Worm (Caenorhabditis elegans) whole organism, L4 larva: ENCODE data around the gene AC3.12.
A peak's percentile ranks its signal among the peaks of the same experiment; 100 is the strongest.

ENCODE experiments used
- D1046.2 ChIP-seq: fragments of 200-800 bp; sonication (Bioruptor generic); IDR thresholded peaks from 2 replicates; pipeline ENCODE4 v1.3.6; 2022; ENCODE audit warnings: missing genetic modification characterization, missing compliant biosample characterization
- R02D3.7 ChIP-seq: fragments of 150-350 bp; sonication (generic microtip); optimal IDR thresholded peaks from 3 replicates; lab custom pipeline; 2014; ENCODE audit warnings: missing biosample characterization, missing genetic modification characterization
- T20F7.1 ChIP-seq: fragments of 200-800 bp; sonication (Bioruptor generic); optimal IDR thresholded peaks from 2 replicates; lab custom pipeline; 2018; ENCODE audit warnings: mild to moderate bottlenecking, missing genetic modification characterization, missing compliant biosample characterization
- T26A8.4 ChIP-seq: fragments of 200-800 bp; sonication (Bioruptor generic); IDR thresholded peaks from 2 replicates; pipeline ENCODE4 v1.3.6; 2022; ENCODE audit warnings: missing genetic modification characterization, missing compliant biosample characterization
- ZK546.5 ChIP-seq, 2 experiments: sonication (generic microtip); optimal IDR thresholded peaks; 2 replicates each; lab custom pipeline; 2017; ENCODE audit warnings: missing biosample characterization in 2 of 2, missing genetic modification characterization in 2 of 2
- aha-1 ChIP-seq: fragments of 150-350 bp; peaks from one replicate; lab custom pipeline; 2014; ENCODE audit warnings: missing biosample characterization, missing genetic modification characterization
- aly-2 ChIP-seq: sonication (generic microtip); optimal IDR thresholded peaks from 2 replicates; lab custom pipeline; 2018; ENCODE audit warnings: missing biosample characterization, missing genetic modification characterization
- arid-1 ChIP-seq: fragments of 200-800 bp; sonication (Bioruptor generic); conservative IDR thresholded peaks from 2 replicates; pipeline ENCODE4 v1.3.6; 2022; ENCODE audit warnings: missing genetic modification reagents, missing genetic modification characterization, missing compliant biosample characterization
- attf-4 ChIP-seq: sonication (generic microtip); optimal IDR thresholded peaks from 3 replicates; lab custom pipeline; 2017; ENCODE audit warnings: missing biosample characterization, missing genetic modification characterization
- ceh-20 ChIP-seq: fragments of 200-800 bp; sonication (Bioruptor generic); IDR thresholded peaks from 2 replicates; pipeline ENCODE4 v1.3.6; 2022; ENCODE audit warnings: missing genetic modification reagents, missing genetic modification characterization, missing compliant biosample characterization
- ceh-32 ChIP-seq: sonication (generic microtip); optimal IDR thresholded peaks from 2 replicates; lab custom pipeline; 2016; ENCODE audit warnings: mild to moderate bottlenecking, missing genetic modification characterization, missing compliant biosample characterization; ENCODE audit not compliant: poor library complexity
- ceh-82 ChIP-seq: sonication (generic microtip); optimal IDR thresholded peaks from 2 replicates; lab custom pipeline; 2017; ENCODE audit warnings: missing biosample characterization, missing genetic modification characterization
- ces-1 ChIP-seq: fragments of 150-350 bp; sonication (generic microtip); optimal IDR thresholded peaks from 4 replicates; lab custom pipeline; 2014; ENCODE audit warnings: missing biosample characterization, missing genetic modification reagents, missing genetic modification characterization
- ctbp-1 ChIP-seq: fragments of 200-800 bp; sonication (Bioruptor generic); IDR thresholded peaks from 2 replicates; pipeline ENCODE4 v1.3.6; 2022; ENCODE audit warnings: missing genetic modification reagents, missing genetic modification characterization, missing compliant biosample characterization
- daf-19 ChIP-seq: fragments of 200-800 bp; sonication (Bioruptor generic); conservative IDR thresholded peaks from 2 replicates; pipeline ENCODE4 v1.3.6; 2022; ENCODE audit warnings: missing genetic modification characterization, missing compliant biosample characterization
- daf-8 ChIP-seq: fragments of 200-800 bp; sonication (Bioruptor generic); IDR thresholded peaks from 2 replicates; pipeline ENCODE4 v1.3.6; 2022; ENCODE audit warnings: missing genetic modification characterization, missing compliant biosample characterization
- dmd-6 ChIP-seq: fragments of 200-800 bp; sonication (Bioruptor generic); IDR thresholded peaks from 2 replicates; pipeline ENCODE4 v1.3.6; 2022; ENCODE audit warnings: missing genetic modification reagents, missing genetic modification characterization, missing compliant biosample characterization
- dpl-1 ChIP-seq: fragments of 150-350 bp; optimal IDR thresholded peaks from 2 replicates; lab custom pipeline; 2014; ENCODE audit warnings: missing biosample characterization, missing genetic modification reagents, missing genetic modification characterization
- duxl-1 ChIP-seq: sonication (generic microtip); optimal IDR thresholded peaks from 2 replicates; lab custom pipeline; 2016; ENCODE audit warnings: mild to moderate bottlenecking, missing genetic modification characterization, moderate library complexity, missing compliant biosample characterization; ENCODE audit not compliant: poor library complexity
- egl-43 ChIP-seq: fragments of 200-800 bp; sonication (Bioruptor generic); IDR thresholded peaks from 2 replicates; pipeline ENCODE4 v1.3.6; 2022; ENCODE audit warnings: missing genetic modification reagents, missing genetic modification characterization, missing compliant biosample characterization
- fos-1 ChIP-seq: fragments of 150-350 bp; optimal IDR thresholded peaks from 2 replicates; lab custom pipeline; 2014; ENCODE audit warnings: missing biosample characterization, missing genetic modification characterization
- gei-8 ChIP-seq: fragments of 200-800 bp; sonication (Bioruptor generic); optimal IDR thresholded peaks from 2 replicates; lab custom pipeline; 2018; ENCODE audit warnings: mild to moderate bottlenecking, missing genetic modification characterization, missing compliant biosample characterization
- hif-1 ChIP-seq, 2 experiments: sonication (generic microtip); optimal IDR thresholded peaks; 2 replicates each; lab custom pipeline; 2016 to 2017; ENCODE audit warnings: missing compliant biosample characterization in 2 of 2, missing genetic modification characterization in 2 of 2, missing genetic modification reagents in 2 of 2, missing genotype in 2 of 2, mild to moderate bottlenecking in 1 of 2
- hlh-11 ChIP-seq: fragments of 200-800 bp; sonication (Bioruptor generic); optimal IDR thresholded peaks from 2 replicates; lab custom pipeline; 2018; ENCODE audit warnings: mild to moderate bottlenecking, missing genetic modification characterization, missing compliant biosample characterization
- lim-7 ChIP-seq: fragments of 200-800 bp; sonication (Bioruptor generic); IDR thresholded peaks from 2 replicates; pipeline ENCODE4 v1.3.6; 2022; ENCODE audit warnings: missing genetic modification characterization, missing compliant biosample characterization
- lin-1 ChIP-seq: fragments of 200-800 bp; sonication (Bioruptor generic); IDR thresholded peaks from 2 replicates; pipeline ENCODE4 v1.3.6; 2022; ENCODE audit warnings: missing genetic modification reagents, missing genetic modification characterization, missing compliant biosample characterization
- lin-13 ChIP-seq: fragments of 150-350 bp; optimal IDR thresholded peaks from 2 replicates; lab custom pipeline; 2014; ENCODE audit warnings: missing biosample characterization, missing genetic modification reagents, missing genetic modification characterization
- lin-38 ChIP-seq: fragments of 200-800 bp; sonication (Bioruptor generic); IDR thresholded peaks from 2 replicates; pipeline ENCODE4 v1.3.6; 2022; ENCODE audit warnings: missing genetic modification reagents, missing genetic modification characterization, missing compliant biosample characterization
- lin-39 ChIP-seq: fragments of 150-350 bp; optimal IDR thresholded peaks from 2 replicates; lab custom pipeline; 2014; ENCODE audit warnings: missing biosample characterization, missing genetic modification reagents, missing genetic modification characterization
- lir-3 ChIP-seq: sonication (generic microtip); optimal IDR thresholded peaks from 2 replicates; lab custom pipeline; 2016; ENCODE audit warnings: mild to moderate bottlenecking, missing genetic modification characterization, missing compliant biosample characterization
- lsy-2 ChIP-seq, 2 experiments: fragments of 150-350 bp in 1 of 2; sonication (generic microtip) in 1 of 2; optimal IDR thresholded peaks; 2 replicates each; lab custom pipeline; 2014 to 2017; ENCODE audit warnings: missing biosample characterization in 2 of 2, missing genetic modification characterization in 2 of 2
- madf-5 ChIP-seq, 2 experiments: fragments of 200-800 bp; sonication (Bioruptor generic); IDR thresholded peaks; 2 replicates each; pipeline ENCODE4 v1.3.6; 2022; ENCODE audit warnings: missing compliant biosample characterization in 2 of 2, missing genetic modification characterization in 2 of 2
- mdl-1 ChIP-seq, 2 experiments: fragments of 150-350 bp in 1 of 2; sonication (generic microtip) in 1 of 2; optimal IDR thresholded peaks; 2 replicates each; lab custom pipeline; 2014 to 2017; ENCODE audit warnings: missing biosample characterization in 2 of 2, missing genetic modification characterization in 2 of 2
- mdt-29 ChIP-seq: fragments of 200-800 bp; sonication (Bioruptor generic); IDR thresholded peaks from 2 replicates; pipeline ENCODE4 v1.3.6; 2022; ENCODE audit warnings: missing genetic modification reagents, missing genetic modification characterization, missing compliant biosample characterization
- mxl-2 ChIP-seq: fragments of 200-800 bp; sonication (Bioruptor generic); conservative IDR thresholded peaks from 2 replicates; pipeline ENCODE4 v1.3.6; 2022; ENCODE audit warnings: missing genetic modification reagents, missing genetic modification characterization, missing compliant biosample characterization
- mxl-3 ChIP-seq: fragments of 200-800 bp; sonication (Bioruptor generic); optimal IDR thresholded peaks from 2 replicates; lab custom pipeline; 2018; ENCODE audit warnings: mild to moderate bottlenecking, missing genetic modification characterization, missing compliant biosample characterization
- nhr-11 ChIP-seq: fragments of 150-350 bp; optimal IDR thresholded peaks from 2 replicates; lab custom pipeline; 2014; ENCODE audit warnings: missing biosample characterization, missing genetic modification characterization
- nhr-25 ChIP-seq: sonication (generic microtip); optimal IDR thresholded peaks from 2 replicates; lab custom pipeline; 2017; ENCODE audit warnings: missing genetic modification characterization, mild to moderate bottlenecking, missing compliant biosample characterization, antibody characterized with exemption, moderate library complexity, borderline replicate concordance; ENCODE audit not compliant: insufficient read depth
- nhr-28 ChIP-seq: fragments of 150-350 bp; optimal IDR thresholded peaks from 2 replicates; lab custom pipeline; 2014; ENCODE audit warnings: missing biosample characterization, missing genetic modification characterization
- nhr-41 ChIP-seq: fragments of 200-800 bp; sonication (Bioruptor generic); IDR thresholded peaks from 2 replicates; pipeline ENCODE4 v1.3.6; 2022; ENCODE audit warnings: missing genetic modification reagents, missing genetic modification characterization, missing compliant biosample characterization
- nhr-48 ChIP-seq: sonication (generic microtip); optimal IDR thresholded peaks from 2 replicates; lab custom pipeline; 2016; ENCODE audit warnings: mild to moderate bottlenecking, missing genetic modification characterization, missing compliant biosample characterization
- php-3 ChIP-seq: fragments of 200-800 bp; sonication (Bioruptor generic); IDR thresholded peaks from 2 replicates; pipeline ENCODE4 v1.3.6; 2022; ENCODE audit warnings: missing genetic modification reagents, missing genetic modification characterization, missing compliant biosample characterization
- pqm-1 ChIP-seq: sonication (generic microtip); optimal IDR thresholded peaks from 2 replicates; lab custom pipeline; 2017; ENCODE audit warnings: missing biosample characterization, missing genetic modification characterization
- skn-1 ChIP-seq: fragments of 150-350 bp; optimal IDR thresholded peaks from 2 replicates; lab custom pipeline; 2014; ENCODE audit warnings: missing biosample characterization, missing genetic modification characterization
- snpc-1.2 ChIP-seq: fragments of 200-800 bp; sonication (Bioruptor generic); IDR thresholded peaks from 2 replicates; pipeline ENCODE4 v1.3.6; 2022; ENCODE audit warnings: missing genetic modification reagents, missing genetic modification characterization, missing compliant biosample characterization
- snpc-4 ChIP-seq: fragments of 150-350 bp; optimal IDR thresholded peaks from 2 replicates; lab custom pipeline; 2014; ENCODE audit warnings: missing biosample characterization, missing genetic modification characterization
- spr-3 ChIP-seq: fragments of 200-800 bp; sonication (Bioruptor generic); optimal IDR thresholded peaks from 2 replicates; lab custom pipeline; 2018; ENCODE audit warnings: mild to moderate bottlenecking, missing genetic modification characterization, missing compliant biosample characterization
- vab-7 ChIP-seq: fragments of 200-800 bp; sonication (Bioruptor generic); IDR thresholded peaks from 2 replicates; pipeline ENCODE4 v1.3.6; 2022; ENCODE audit warnings: missing genetic modification reagents, missing genetic modification characterization, missing compliant biosample characterization
- zfp-2 ChIP-seq: sonication (generic microtip); optimal IDR thresholded peaks from 2 replicates; lab custom pipeline; 2016; ENCODE audit warnings: mild to moderate bottlenecking, missing genetic modification characterization, missing compliant biosample characterization
- zfp-3 ChIP-seq: fragments of 200-800 bp; sonication (Bioruptor generic); conservative IDR thresholded peaks from 2 replicates; pipeline ENCODE4 v1.3.6; 2022; ENCODE audit warnings: missing genetic modification reagents, missing genetic modification characterization, missing compliant biosample characterization
- zip-11 ChIP-seq: fragments of 200-800 bp; sonication (Bioruptor generic); IDR thresholded peaks from 2 replicates; pipeline ENCODE4 v1.3.6; 2022; ENCODE audit warnings: missing genetic modification characterization, missing compliant biosample characterization

AC3.12 gene

DNA sequence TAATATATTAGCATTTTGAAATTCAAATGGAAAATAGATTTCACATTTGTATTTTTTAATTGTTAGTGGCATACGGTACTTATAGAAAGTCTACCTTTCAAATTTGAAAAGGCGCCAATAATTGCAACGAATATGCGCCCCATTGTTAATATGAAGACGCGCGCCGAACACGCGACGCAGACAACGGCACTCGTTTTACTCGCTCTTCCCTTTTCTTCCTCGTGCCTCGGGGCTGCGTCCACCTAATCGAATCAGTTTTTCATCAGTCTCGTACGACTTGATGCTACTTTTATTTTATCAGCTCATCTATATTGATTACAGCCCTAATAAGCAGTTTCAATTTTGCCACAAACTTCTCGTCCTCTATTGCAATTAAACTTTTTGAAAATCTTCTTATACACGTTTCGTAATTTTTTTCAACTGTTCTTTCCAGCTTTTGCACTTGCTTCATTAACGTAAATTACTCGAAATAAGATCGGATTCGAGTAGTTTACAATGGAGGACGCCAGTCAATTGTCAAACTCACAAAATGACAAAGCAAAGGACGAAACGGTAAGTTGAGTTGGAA, 17.3 kb downstream of the AC3.12 start, which contains the start of gene cash-1 (continued):
- TF ChIP-seq mdl-1 (tag; optimal IDR thresholded peaks at IDR 0.05; lab: Kevin White, UChicago) (peak in 1 of 2 experiments; percentile 82), spr-3 (GFP tag; lab: Kevin White, UChicago) (no peak), nhr-25 (tag; lab: Kevin White, UChicago) (peak; percentile 25), ctbp-1 (no peak), daf-19 (GFP tag; lab: Robert Waterston, UW) (no peak), snpc-1.2 (GFP tag; lab: Robert Waterston, UW) (no peak), T20F7.1 (GFP tag; lab: Kevin White, UChicago) (peak; percentile 1), dpl-1 (GFP tag; lab: Kevin White, UChicago) (peak; percentile 81), R02D3.7 (tag; lab: Kevin White, UChicago) (no peak), snpc-4 (tag; lab: Kevin White, UChicago) (no peak), php-3 (GFP tag; lab: Robert Waterston, UW) (no peak), lsy-2 (tag; optimal IDR thresholded peaks at IDR 0.05; lab: Kevin White, UChicago) (peak in 1 of 2 experiments; percentile 72), skn-1 (no peak), mxl-3 (peak; percentile 83), zfp-3 (no peak), D1046.2 (GFP tag; lab: Robert Waterston, UW) (no peak), aly-2 (no peak), egl-43 (GFP tag; lab: Robert Waterston, UW) (0 out of 2 replicates have a peak, but pooled peaks have one; percentile 21), ZK546.5 (tag; optimal IDR thresholded peaks at IDR 0.05; lab: Kevin White, UChicago) (no peak), zip-11 (GFP tag; lab: Robert Waterston, UW) (no peak), T26A8.4 (GFP tag; lab: Robert Waterston, UW) (no peak), vab-7 (GFP tag; lab: Robert Waterston, UW) (no peak), zfp-2 (tag; lab: Kevin White, UChicago) (no peak), daf-8 (GFP tag; lab: Robert Waterston, UW) (no peak), mdt-29 (GFP tag; lab: Robert Waterston, UW) (no peak), lin-38 (GFP tag; lab: Robert Waterston, UW) (peak; percentile 89), ceh-20 (GFP tag; lab: Robert Waterston, UW) (no peak), ceh-82 (tag; lab: Kevin White, UChicago) (no peak), ces-1 (GFP tag; lab: Kevin White, UChicago) (peak; percentile 65), lin-13 (GFP tag; lab: Kevin White, UChicago) (peak; percentile 66), pqm-1 (tag; lab: Kevin White, UChicago) (peak; percentile 45), mxl-2 (GFP tag; lab: Robert Waterston, UW) (no peak), dmd-6 (GFP tag; lab: Robert Waterston, UW) (peak; percentile 56), fos-1 (no peak), attf-4 (tag; lab: Kevin White, UChicago) (no peak), arid-1 (GFP tag; lab: Robert Waterston, UW) (0 out of 2 replicates have a peak, but pooled peaks have one; percentile 30), nhr-28 (tag; lab: Kevin White, UChicago) (peak; percentile 38), lir-3 (tag; lab: Kevin White, UChicago) (no peak), nhr-11 (tag; lab: Kevin White, UChicago) (no peak), nhr-48 (tag; lab: Kevin White, UChicago) (no peak), hlh-11 (peak; percentile 75), hif-1 (tag; optimal IDR thresholded peaks at IDR 0.05; lab: Kevin White, UChicago) (peak in 1 of 2 experiments; percentile 63), madf-5 (GFP tag; IDR thresholded peaks at IDR 0.05; lab: Robert Waterston, UW) (no peak), lin-1 (GFP tag; lab: Robert Waterston, UW) (0 out of 2 replicates have a peak, but pooled peaks have one; percentile 33), lin-39 (tag; lab: Kevin White, UChicago) (no peak), nhr-41 (no peak), duxl-1 (tag; lab: Kevin White, UChicago) (no peak), gei-8 (no peak), aha-1 (tag; lab: Kevin White, UChicago) (peak; percentile 97), lim-7 (GFP tag; lab: Robert Waterston, UW) (no peak), ceh-32 (no peak)
